Fruit fly (Drosophila melanogaster) whole organism, embryonic: Measurements from ENCODE around the gene CLS.
A peak's percentile ranks its signal among the peaks of the same experiment; 100 is the strongest.

ENCODE experiments used
- BEAF-32 ChIP-seq: fragments of 200-800 bp; sonication (Bioruptor generic); optimal IDR thresholded peaks from 3 replicates; lab custom pipeline; 2017; ENCODE audit warnings: missing biosample characterization, missing genetic modification characterization, mild to moderate bottlenecking, moderate library complexity, missing genetic modification reagents
- CG10147 ChIP-seq: fragments of 200-800 bp; sonication (Bioruptor generic); optimal IDR thresholded peaks from 2 replicates; lab custom pipeline; 2019; ENCODE audit warnings: missing biosample characterization, mild to moderate bottlenecking, missing genetic modification characterization, moderate library complexity
- CG1024 ChIP-seq: fragments of 200-800 bp; sonication (Bioruptor generic); IDR thresholded peaks from 2 replicates; pipeline ENCODE4 v1.3.6; 2022; ENCODE audit warnings: missing biosample characterization, missing genetic modification characterization
- CG12391 ChIP-seq: fragments of 200-800 bp; sonication (Bioruptor generic); optimal IDR thresholded peaks from 3 replicates; lab custom pipeline; 2018; ENCODE audit warnings: missing biosample characterization, mild to moderate bottlenecking, missing genetic modification characterization, moderate library complexity
- CG14710 ChIP-seq: fragments of 200-800 bp; sonication (Bioruptor generic); optimal IDR thresholded peaks from 3 replicates; lab custom pipeline; 2019; ENCODE audit warnings: missing biosample characterization, mild to moderate bottlenecking, missing genetic modification characterization, moderate library complexity
- CG16813 ChIP-seq: fragments of 200-800 bp; sonication (Bioruptor generic); IDR thresholded peaks from 3 replicates; pipeline ENCODE4 v1.3.6; 2022; ENCODE audit warnings: missing biosample characterization, missing genetic modification characterization; ENCODE audit not compliant: partially characterized antibody
- CG17802 ChIP-seq: fragments of 200-800 bp; sonication (Bioruptor generic); optimal IDR thresholded peaks from 2 replicates; lab custom pipeline; 2018; ENCODE audit warnings: missing biosample characterization, mild to moderate bottlenecking, missing genetic modification characterization, moderate library complexity
- CG17829 ChIP-seq: fragments of 200-800 bp; optimal IDR thresholded peaks from 2 replicates; lab custom pipeline; 2019; ENCODE audit warnings: missing biosample characterization, mild to moderate bottlenecking, missing genetic modification characterization, moderate library complexity
- CG18619 ChIP-seq: fragments of 200-800 bp; sonication (Bioruptor generic); optimal IDR thresholded peaks from 3 replicates; lab custom pipeline; 2017; ENCODE audit warnings: missing biosample characterization, mild to moderate bottlenecking, missing genetic modification characterization
- CG2202 ChIP-seq: fragments of 200-800 bp; sonication (Bioruptor generic); optimal IDR thresholded peaks from 2 replicates; lab custom pipeline; 2018; ENCODE audit warnings: missing biosample characterization, mild to moderate bottlenecking, missing genetic modification characterization
- CG31441 ChIP-seq: fragments of 200-800 bp; sonication (Bioruptor generic); IDR thresholded peaks from 2 replicates; pipeline ENCODE4 v1.3.6; 2022; ENCODE audit warnings: missing biosample characterization, missing genetic modification characterization
- CG3847 ChIP-seq: fragments of 200-800 bp; sonication (Bioruptor generic); IDR thresholded peaks from 2 replicates; pipeline ENCODE4 v1.3.6; 2022; ENCODE audit warnings: missing biosample characterization, missing genetic modification characterization
- CG3995 ChIP-seq: fragments of 200-800 bp; sonication (Bioruptor generic); optimal IDR thresholded peaks from 3 replicates; lab custom pipeline; 2016; ENCODE audit warnings: missing biosample characterization, missing genetic modification characterization
- CG42726 ChIP-seq: fragments of 200-800 bp; sonication (Bioruptor generic); IDR thresholded peaks from 2 replicates; pipeline ENCODE4 v1.3.6; 2022; ENCODE audit warnings: missing biosample characterization, missing genetic modification characterization; ENCODE audit not compliant: partially characterized antibody
- CG4617 ChIP-seq: fragments of 200-800 bp; sonication (Bioruptor generic); optimal IDR thresholded peaks from 3 replicates; lab custom pipeline; 2016; ENCODE audit warnings: missing biosample characterization, missing genetic modification characterization, borderline replicate concordance
- CG7745 ChIP-seq: fragments of 200-800 bp; sonication (Bioruptor generic); optimal IDR thresholded peaks from 2 replicates; lab custom pipeline; 2018; ENCODE audit warnings: missing biosample characterization, mild to moderate bottlenecking, missing genetic modification characterization, moderate library complexity
- CG7928 ChIP-seq: fragments of 200-800 bp; sonication (Bioruptor generic); optimal IDR thresholded peaks from 2 replicates; lab custom pipeline; 2017; ENCODE audit warnings: missing biosample characterization, mild to moderate bottlenecking, missing genetic modification characterization
- CG8290 ChIP-seq, 3 experiments: fragments of 200-800 bp; sonication (Bioruptor generic); optimal IDR thresholded peaks; 2 replicates each; lab custom pipeline; 2016 to 2019; ENCODE audit warnings: missing biosample characterization in 3 of 3, missing genetic modification characterization in 3 of 3, mild to moderate bottlenecking in 2 of 3, moderate library complexity in 1 of 3
- CG9797 ChIP-seq: fragments of 200-800 bp; sonication (Bioruptor generic); optimal IDR thresholded peaks from 3 replicates; lab custom pipeline; 2018; ENCODE audit warnings: missing biosample characterization, mild to moderate bottlenecking, missing genetic modification characterization
- Dip2 ChIP-seq: fragments of 200-800 bp; sonication (Bioruptor generic); IDR thresholded peaks from 2 replicates; pipeline ENCODE4 v1.3.6; 2022; ENCODE audit warnings: missing biosample characterization, missing genetic modification characterization
- Dp ChIP-seq: fragments of 200-800 bp; sonication (Bioruptor generic); optimal IDR thresholded peaks from 2 replicates; lab custom pipeline; 2018; ENCODE audit warnings: missing biosample characterization, mild to moderate bottlenecking, missing genetic modification characterization, moderate library complexity
- Dref ChIP-seq: fragments of 200-800 bp; sonication (Bioruptor generic); IDR thresholded peaks from 2 replicates; pipeline ENCODE4 v1.3.6; 2022; ENCODE audit warnings: missing biosample characterization, missing genetic modification characterization
- ERR ChIP-seq: fragments of 200-800 bp; sonication (Bioruptor generic); optimal IDR thresholded peaks from 2 replicates; lab custom pipeline; 2016; ENCODE audit warnings: missing biosample characterization, missing genetic modification characterization
- Eip74EF ChIP-seq, 2 experiments: fragments of 200-800 bp in 1 of 2; fragments of >200 bp in 1 of 2; sonication (Bioruptor generic) in 1 of 2; optimal IDR thresholded peaks; 2 replicates each; lab custom pipeline; 2017 to 2019; ENCODE audit warnings: missing biosample characterization in 2 of 2, missing genetic modification characterization in 2 of 2, mild to moderate bottlenecking in 1 of 2, moderate library complexity in 1 of 2
- HLHmδ ChIP-seq: fragments of 200-800 bp; sonication (Bioruptor generic); optimal IDR thresholded peaks from 2 replicates; lab custom pipeline; 2018; ENCODE audit warnings: missing biosample characterization, mild to moderate bottlenecking, missing genetic modification characterization, moderate library complexity
- Hmr ChIP-seq: fragments of 200-800 bp; sonication (Bioruptor generic); optimal IDR thresholded peaks from 3 replicates; lab custom pipeline; 2017; ENCODE audit warnings: mild to moderate bottlenecking, missing biosample characterization, missing genetic modification reagents, missing genetic modification characterization
- Hr3 ChIP-seq: fragments of 200-800 bp; sonication (Bioruptor generic); optimal IDR thresholded peaks from 3 replicates; lab custom pipeline; 2016; ENCODE audit warnings: missing biosample characterization, missing genetic modification characterization
- Lhr ChIP-seq: fragments of 200-800 bp; sonication (Bioruptor generic); optimal IDR thresholded peaks from 3 replicates; lab custom pipeline; 2017; ENCODE audit warnings: mild to moderate bottlenecking, missing biosample characterization, missing genetic modification reagents, missing genetic modification characterization
- MESR4 ChIP-seq: fragments of 200-800 bp; sonication (Bioruptor generic); optimal IDR thresholded peaks from 2 replicates; lab custom pipeline; 2018; ENCODE audit warnings: missing biosample characterization, mild to moderate bottlenecking, missing genetic modification characterization, moderate library complexity
- Med ChIP-seq: fragments of 200-800 bp; sonication (Bioruptor generic); peaks from one replicate; lab custom pipeline; 2016; ENCODE audit warnings: missing biosample characterization, missing genetic modification characterization, mild to moderate bottlenecking, inconsistent platforms, moderate library complexity
- YL-1 ChIP-seq: fragments of 200-800 bp; sonication (Bioruptor generic); optimal IDR thresholded peaks from 3 replicates; lab custom pipeline; 2017; ENCODE audit warnings: missing biosample characterization, mild to moderate bottlenecking, missing genetic modification characterization
- amos ChIP-seq: fragments of 200-800 bp; sonication (Bioruptor generic); IDR thresholded peaks from 2 replicates; pipeline ENCODE4 v1.3.6; 2022; ENCODE audit warnings: missing biosample characterization, missing genetic modification characterization; ENCODE audit not compliant: partially characterized antibody
- bbx ChIP-seq: fragments of 200-800 bp; sonication (Bioruptor generic); IDR thresholded peaks from 2 replicates; pipeline ENCODE4 v1.3.6; 2022; ENCODE audit warnings: missing biosample characterization, missing genetic modification characterization; ENCODE audit not compliant: partially characterized antibody
- bsh ChIP-seq, 2 experiments: fragments of 200-800 bp; sonication (Bioruptor generic); optimal IDR thresholded peaks; 2 replicates each; lab custom pipeline; 2017 to 2018; ENCODE audit warnings: mild to moderate bottlenecking in 2 of 2, missing biosample characterization in 2 of 2, missing genetic modification characterization in 2 of 2, moderate library complexity in 1 of 2
- cato ChIP-seq: fragments of 200-800 bp; sonication (Bioruptor generic); optimal IDR thresholded peaks from 2 replicates; lab custom pipeline; 2016; ENCODE audit warnings: missing biosample characterization, missing genetic modification characterization, borderline replicate concordance
- chm ChIP-seq: fragments of 200-800 bp; sonication (Bioruptor generic); IDR thresholded peaks from 2 replicates; pipeline ENCODE4 v1.3.6; 2022; ENCODE audit warnings: missing biosample characterization, missing genetic modification characterization
- esg ChIP-seq: fragments of 200-800 bp; sonication (Bioruptor generic); conservative IDR thresholded peaks from 2 replicates; pipeline ENCODE4 v1.3.6; 2022; ENCODE audit warnings: missing biosample characterization, missing genetic modification characterization
- fd3F ChIP-seq: fragments of 200-800 bp; sonication (Bioruptor generic); optimal IDR thresholded peaks from 2 replicates; lab custom pipeline; 2018; ENCODE audit warnings: missing biosample characterization, mild to moderate bottlenecking, missing genetic modification characterization, moderate library complexity
- gfzf ChIP-seq: fragments of 200-800 bp; sonication (Bioruptor generic); optimal IDR thresholded peaks from 2 replicates; lab custom pipeline; 2016; ENCODE audit warnings: missing biosample characterization, mild to moderate bottlenecking, missing genetic modification characterization, moderate library complexity
- onecut ChIP-seq: fragments of 200-800 bp; sonication (Bioruptor generic); IDR thresholded peaks from 2 replicates; pipeline ENCODE4 v1.3.6; 2022; ENCODE audit warnings: missing biosample characterization, missing genetic modification characterization
- org-1 ChIP-seq: fragments of 200-800 bp; sonication (Bioruptor generic); optimal IDR thresholded peaks from 2 replicates; lab custom pipeline; 2017; ENCODE audit warnings: missing biosample characterization, missing genetic modification characterization
- pum ChIP-seq: fragments of 200-800 bp; sonication (Bioruptor generic); optimal IDR thresholded peaks from 2 replicates; lab custom pipeline; 2016; ENCODE audit warnings: missing biosample characterization, missing genetic modification characterization
- pzg ChIP-seq: fragments of 200-800 bp; sonication (Bioruptor generic); optimal IDR thresholded peaks from 3 replicates; lab custom pipeline; 2018; ENCODE audit warnings: missing biosample characterization, mild to moderate bottlenecking, missing genetic modification characterization, moderate library complexity
- sisA ChIP-seq: fragments of 200-800 bp; sonication (Bioruptor generic); IDR thresholded peaks from 2 replicates; pipeline ENCODE4 v1.3.6; 2022; ENCODE audit warnings: missing biosample characterization, missing genetic modification characterization
- stwl ChIP-seq: fragments of 200-800 bp; sonication (Bioruptor generic); optimal IDR thresholded peaks from 3 replicates; lab custom pipeline; 2018; ENCODE audit warnings: missing biosample characterization, mild to moderate bottlenecking, missing genetic modification characterization, moderate library complexity
- tin ChIP-seq: fragments of 200-800 bp; sonication (Bioruptor generic); optimal IDR thresholded peaks from 3 replicates; lab custom pipeline; 2016; ENCODE audit warnings: missing biosample characterization, missing genetic modification characterization
- vvl ChIP-seq: fragments of 200-800 bp; sonication (Bioruptor generic); IDR thresholded peaks from 2 replicates; pipeline ENCODE4 v1.3.6; 2022; ENCODE audit warnings: missing biosample characterization, missing genetic modification characterization

Gene CLS

dm6 chr3R:25660985-25661530 is 26.1 kb downstream of the CLS start, which contains the start of gene Tnks:
Gene Tnks (minus strand): TSS chr3R:25661286.
- TF ChIP-seq tin (GFP tag; lab: Kevin White, UChicago) (peak; percentile 11), CG12391 (peak; percentile 37), CG31441 (GFP tag; lab: Robert Waterston, UW) (peak; percentile 30; the same call in 1 of the 2 replicates), YL-1 (GFP tag; lab: Kevin White, UChicago) (peak; percentile 2), pzg (GFP tag; lab: Kevin White, UChicago) (peak; percentile 55), ERR (GFP tag; lab: Kevin White, UChicago) (no peak), CG3995 (GFP tag; lab: Kevin White, UChicago) (peak; percentile 1), pum (GFP tag; lab: Kevin White, UChicago) (no peak), chm (GFP tag; lab: Robert Waterston, UW) (peak; percentile 7; the same call in 1 of the 2 replicates), fd3F (GFP tag; lab: Kevin White, UChicago) (no peak), Dip2 (no peak), CG17802 (tag; lab: Kevin White, UChicago) (no peak), bsh (GFP tag; optimal IDR thresholded peaks at IDR 0.05; lab: Kevin White, UChicago) (no peak), Eip74EF (GFP tag; optimal IDR thresholded peaks at IDR 0.05; lab: Kevin White, UChicago) (peak in 1 of 2 experiments; percentile 29), CG1024 (GFP tag; lab: Robert Waterston, UW) (0 out of 2 replicates have a peak, but pooled peaks have one; percentile 19), CG8290 (GFP tag; optimal IDR thresholded peaks at IDR 0.05; lab: Kevin White, UChicago) (no peak), CG8290 (tag; optimal IDR thresholded peaks at IDR 0.05; lab: Kevin White, UChicago) (peak in 1 of 2 experiments; percentile 28), stwl (tag; lab: Kevin White, UChicago) (peak; percentile 14), cato (no peak), HLHmδ (GFP tag; lab: Kevin White, UChicago) (peak; percentile 46), CG9797 (GFP tag; lab: Kevin White, UChicago) (peak; percentile 74), CG17829 (tag; lab: Kevin White, UChicago) (no peak), CG14710 (peak; percentile 42), CG7745 (tag; lab: Kevin White, UChicago) (peak; percentile 84), org-1 (GFP tag; lab: Kevin White, UChicago) (no peak), CG2202 (tag; lab: Kevin White, UChicago) (no peak), CG18619 (peak; percentile 40), sisA (GFP tag; lab: Robert Waterston, UW) (no peak), Dp (GFP tag; lab: Kevin White, UChicago) (peak; percentile 16), amos (GFP tag; lab: Robert Waterston, UW) (peak; percentile 8; the same call in 1 of the 2 replicates), onecut (GFP tag; lab: Robert Waterston, UW) (no peak), CG4617 (GFP tag; lab: Kevin White, UChicago) (peak; percentile 63), Med (GFP tag; lab: Kevin White, UChicago) (peak; percentile 6), Lhr (GFP tag; lab: Kevin White, UChicago) (peak; percentile 54), bbx (GFP tag; lab: Robert Waterston, UW) (peak; percentile 26; the same call in 1 of the 2 replicates), CG42726 (GFP tag; lab: Robert Waterston, UW) (0 out of 2 replicates have a peak, but pooled peaks have one; percentile 47), Dref (peak; percentile 27), CG10147 (no peak), esg (GFP tag; lab: Robert Waterston, UW) (no peak), CG16813 (GFP tag; lab: Robert Waterston, UW) (no peak), vvl (GFP tag; lab: Robert Waterston, UW) (peak; percentile 33), gfzf (peak; percentile 83), Hmr (peak; percentile 32), Hr3 (GFP tag; lab: Kevin White, UChicago) (peak; percentile 0), MESR4 (GFP tag; lab: Kevin White, UChicago) (peak; percentile 82), CG7928 (GFP tag; lab: Kevin White, UChicago) (no peak), CG3847 (GFP tag; lab: Robert Waterston, UW) (no peak; the same call in 1 of the 2 replicates), BEAF-32 (GFP tag; lab: Kevin White, UChicago) (no peak)
- TF ChIP-seq, all 482 proteins: peak for 29
